Fruit fly (Drosophila melanogaster): ENCODE data around the gene Nna1.
A peak's percentile ranks its signal among the peaks of the same experiment; 100 is the strongest.

The Nna1 gene

dm6 chrX:13764397-13765119, 72.5 kb downstream of the Nna1 start (continued):
- TF ChIP-seq run (tag; optimal IDR thresholded peaks at IDR 0.05) (peak; percentile 50), CG1602 (GFP tag; optimal IDR thresholded peaks at IDR 0.05) (peak; percentile 15), BEAF-32 (GFP tag; optimal IDR thresholded peaks at IDR 0.05) (no peak), Dip2 (GFP tag; IDR thresholded peaks at IDR 0.05) (no peak), CG4404 (GFP tag; IDR thresholded peaks at IDR 0.05) (no peak), stwl (tag; optimal IDR thresholded peaks at IDR 0.05) (no peak), lmd (GFP tag; IDR thresholded peaks at IDR 0.05) (peak; percentile 21; the same call in 1 of the 2 replicates), Chrac-16 (GFP tag; optimal IDR thresholded peaks at IDR 0.05) (peak; percentile 15), pros (GFP tag; optimal IDR thresholded peaks at IDR 0.05) (no peak), CG12391 (tag; optimal IDR thresholded peaks at IDR 0.05) (peak; percentile 62), CG18476 (GFP tag; optimal IDR thresholded peaks at IDR 0.05) (peak; percentile 11), YL-1 (GFP tag; optimal IDR thresholded peaks at IDR 0.05) (no peak), CG32772 (GFP tag; IDR thresholded peaks at IDR 0.05) (peak; percentile 40), Side (GFP tag; optimal IDR thresholded peaks at IDR 0.05) (no peak), ems (GFP tag; optimal IDR thresholded peaks at IDR 0.05) (no peak), CG1647 (GFP tag; optimal IDR thresholded peaks at IDR 0.05) (no peak), NfI (GFP tag; optimal IDR thresholded peaks at IDR 0.05) (peak; percentile 11), seq (GFP tag; IDR thresholded peaks at IDR 0.05) (no peak), ranshi (GFP tag; IDR thresholded peaks at IDR 0.05) (peak; percentile 29; the same call in 1 of the 2 replicates), MESR4 (GFP tag; optimal IDR thresholded peaks at IDR 0.05) (no peak), Pdp1 (GFP tag; optimal IDR thresholded peaks at IDR 0.05) (no peak), grn (GFP tag; optimal IDR thresholded peaks at IDR 0.05) (no peak), ci (GFP tag; IDR thresholded peaks at IDR 0.05) (peak; percentile 75), CG12236 (GFP tag; optimal IDR thresholded peaks at IDR 0.05) (no peak), CG11696 (GFP tag; IDR thresholded peaks at IDR 0.05) (no peak), Poxn (GFP tag; IDR thresholded peaks at IDR 0.05) (no peak), CG9817 (tag; optimal IDR thresholded peaks at IDR 0.05) (no peak), maf-S (GFP tag; optimal IDR thresholded peaks at IDR 0.05) (no peak), Nf-YA (GFP tag; IDR thresholded peaks at IDR 0.05) (0 out of 2 replicates have a peak, but pooled peaks have one; percentile 46), rib (GFP tag; IDR thresholded peaks at IDR 0.05) (no peak), peb (GFP tag; IDR thresholded peaks at IDR 0.05) (peak; percentile 15; the same call in 1 of the 2 replicates), CG2199 (GFP tag; IDR thresholded peaks at IDR 0.05) (peak; percentile 39; the same call in 1 of the 3 replicates), CG7357 (GFP tag; IDR thresholded peaks at IDR 0.05) (no peak), Bgb (GFP tag; IDR thresholded peaks at IDR 0.05; ENCODE audit: partially characterized antibody) (no peak), sim (GFP tag; IDR thresholded peaks at IDR 0.05) (no peak), Aef1 (GFP tag; IDR thresholded peaks at IDR 0.05) (peak; percentile 37; the same call in 2 of the 3 replicates), CG13624 (GFP tag; optimal IDR thresholded peaks at IDR 0.05) (no peak), CG3726 (GFP tag; IDR thresholded peaks at IDR 0.05) (0 out of 3 replicates have a peak, but pooled peaks have one; percentile 27), pzg (GFP tag; optimal IDR thresholded peaks at IDR 0.05) (no peak), hkb (optimal IDR thresholded peaks at IDR 0.05) (no peak), hkb (GFP tag; IDR thresholded peaks at IDR 0.05) (peak; percentile 73; the same call in 1 of the 2 replicates), unc-4 (GFP tag; IDR thresholded peaks at IDR 0.05; ENCODE audit: partially characterized antibody) (no peak), CG13894 (tag; optimal IDR thresholded peaks at IDR 0.05) (no peak), HHEX (GFP tag; optimal IDR thresholded peaks at IDR 0.05) (peak; percentile 32), br (optimal IDR thresholded peaks at IDR 0.05) (no peak), Taf1 (GFP tag; IDR thresholded peaks at IDR 0.05) (peak; percentile 27; the same call in 1 of the 2 replicates), CG8388 (GFP tag; optimal IDR thresholded peaks at IDR 0.05) (peak; percentile 54), CG7839 (tag; optimal IDR thresholded peaks at IDR 0.05) (peak; percentile 64), tna (GFP tag; IDR thresholded peaks at IDR 0.05; ENCODE audit: partially characterized antibody) (no peak), Sry-β (GFP tag; optimal IDR thresholded peaks at IDR 0.05) (no peak)
